Fruit fly (Drosophila melanogaster) whole organism, embryonic: ENCODE results near the gene CG3117.

Experiments
- Ada2b ChIP-seq: fragments of 200-800 bp; sonication (Bioruptor generic); IDR thresholded peaks from 2 replicates; pipeline ENCODE4 v1.3.6; 2022; ENCODE audit warnings: missing biosample characterization, missing genetic modification characterization
- Atf6 ChIP-seq: fragments of 200-800 bp; sonication (Bioruptor generic); IDR thresholded peaks from 2 replicates; pipeline ENCODE4 v1.3.6; 2022; ENCODE audit warnings: missing biosample characterization, missing genetic modification characterization
- Blimp-1 ChIP-seq: fragments of 200-800 bp; sonication (Bioruptor generic); optimal IDR thresholded peaks from 3 replicates; lab custom pipeline; 2018; ENCODE audit warnings: missing biosample characterization, missing genetic modification characterization, mild to moderate bottlenecking, moderate library complexity, missing genetic modification reagents
- BtbVII ChIP-seq: fragments of 200-800 bp; sonication (Bioruptor generic); optimal IDR thresholded peaks from 3 replicates; lab custom pipeline; 2017; ENCODE audit warnings: missing biosample characterization, mild to moderate bottlenecking, missing genetic modification characterization
- CG10543 ChIP-seq: fragments of 200-800 bp; sonication (Bioruptor generic); optimal IDR thresholded peaks from 3 replicates; lab custom pipeline; 2017; ENCODE audit warnings: missing biosample characterization, mild to moderate bottlenecking, missing genetic modification characterization, moderate library complexity
- CG11093 ChIP-seq: fragments of 200-800 bp; sonication (Bioruptor generic); IDR thresholded peaks from 3 replicates; pipeline ENCODE4 v1.3.6; 2022; ENCODE audit warnings: missing biosample characterization, missing genetic modification characterization
- CG11695 ChIP-seq: fragments of 200-800 bp; sonication (Bioruptor generic); IDR thresholded peaks from 3 replicates; pipeline ENCODE4 v1.3.6; 2022; ENCODE audit warnings: missing biosample characterization, missing genetic modification characterization
- CG14014 ChIP-seq: fragments of 200-800 bp; sonication (Bioruptor generic); IDR thresholded peaks from 2 replicates; pipeline ENCODE4 v1.3.6; 2022; ENCODE audit warnings: missing biosample characterization, missing genetic modification characterization
- CG17186 ChIP-seq: fragments of 200-800 bp; sonication (Bioruptor generic); optimal IDR thresholded peaks from 3 replicates; lab custom pipeline; 2017; ENCODE audit warnings: missing biosample characterization, missing genetic modification reagents, missing genetic modification characterization
- CG17328 ChIP-seq: fragments of 200-800 bp; sonication (Bioruptor generic); IDR thresholded peaks from 2 replicates; pipeline ENCODE4 v1.3.6; 2022; ENCODE audit warnings: missing biosample characterization, missing genetic modification characterization
- CG1832 ChIP-seq: fragments of 200-800 bp; sonication (Bioruptor generic); optimal IDR thresholded peaks from 2 replicates; lab custom pipeline; 2017; ENCODE audit warnings: missing biosample characterization, mild to moderate bottlenecking, missing genetic modification characterization, inconsistent platforms
- CG2199 ChIP-seq: fragments of 200-800 bp; sonication (Bioruptor generic); IDR thresholded peaks from 3 replicates; pipeline ENCODE4 v1.3.6; 2022; ENCODE audit warnings: missing biosample characterization, missing genetic modification characterization
- CG31365 ChIP-seq: fragments of 200-800 bp; sonication (Bioruptor generic); optimal IDR thresholded peaks from 2 replicates; lab custom pipeline; 2018; ENCODE audit warnings: missing biosample characterization, mild to moderate bottlenecking, missing genetic modification characterization
- CG32532 ChIP-seq: fragments of 200-800 bp; sonication (Bioruptor generic); IDR thresholded peaks from 2 replicates; pipeline ENCODE4 v1.3.6; 2022; ENCODE audit warnings: missing biosample characterization, missing genetic modification characterization
- CG34376 ChIP-seq: fragments of 200-800 bp; sonication (Bioruptor generic); optimal IDR thresholded peaks from 2 replicates; lab custom pipeline; 2018; ENCODE audit warnings: missing biosample characterization, mild to moderate bottlenecking, missing genetic modification characterization
- CG4730 ChIP-seq: fragments of 200-800 bp; sonication (Bioruptor generic); IDR thresholded peaks from 2 replicates; pipeline ENCODE4 v1.3.6; 2022; ENCODE audit warnings: missing biosample characterization, missing genetic modification characterization
- CG6813 ChIP-seq: fragments of 200-800 bp; sonication (Bioruptor generic); optimal IDR thresholded peaks from 2 replicates; lab custom pipeline; 2017; ENCODE audit warnings: missing biosample characterization, missing genetic modification characterization, mild to moderate bottlenecking, moderate library complexity, missing genetic modification reagents
- CG8281 ChIP-seq: fragments of 200-800 bp; sonication (Bioruptor generic); optimal IDR thresholded peaks from 2 replicates; lab custom pipeline; 2018; ENCODE audit warnings: missing biosample characterization, mild to moderate bottlenecking, missing genetic modification characterization, moderate library complexity
- CG8765 ChIP-seq: fragments of 200-800 bp; sonication (Bioruptor generic); IDR thresholded peaks from 2 replicates; pipeline ENCODE4 v1.3.6; 2022; ENCODE audit warnings: missing biosample characterization, missing genetic modification characterization
- Deaf1 ChIP-seq: fragments of 200-800 bp; optimal IDR thresholded peaks from 3 replicates; lab custom pipeline; 2019; ENCODE audit warnings: missing biosample characterization, mild to moderate bottlenecking, missing genetic modification characterization, moderate library complexity
- Dp ChIP-seq: fragments of 200-800 bp; sonication (Bioruptor generic); optimal IDR thresholded peaks from 2 replicates; lab custom pipeline; 2018; ENCODE audit warnings: missing biosample characterization, mild to moderate bottlenecking, missing genetic modification characterization, moderate library complexity
- Drgx ChIP-seq: fragments of 200-800 bp; sonication (Bioruptor generic); IDR thresholded peaks from 2 replicates; pipeline ENCODE4 v1.3.6; 2022; ENCODE audit warnings: missing biosample characterization, missing genetic modification characterization
- E2f2 ChIP-seq: fragments of 200-800 bp; sonication (Bioruptor generic); IDR thresholded peaks from 2 replicates; pipeline ENCODE4 v1.3.6; 2022; ENCODE audit warnings: missing biosample characterization, missing genetic modification characterization
- Jarid2 ChIP-seq: fragments of 200-800 bp; sonication (Bioruptor generic); optimal IDR thresholded peaks from 3 replicates; lab custom pipeline; 2017; ENCODE audit warnings: mild to moderate bottlenecking, missing biosample characterization, missing genetic modification reagents, missing genetic modification characterization
- Kr ChIP-seq: fragments of 200-800 bp; sonication (Bioruptor generic); optimal IDR thresholded peaks from 2 replicates; lab custom pipeline; 2017; ENCODE audit warnings: missing biosample characterization, mild to moderate bottlenecking, missing genetic modification characterization
- Med ChIP-seq: fragments of 200-800 bp; sonication (Bioruptor generic); peaks from one replicate; lab custom pipeline; 2016; ENCODE audit warnings: missing biosample characterization, missing genetic modification characterization, mild to moderate bottlenecking, inconsistent platforms, moderate library complexity
- Taf1 ChIP-seq: fragments of 200-800 bp; sonication (Bioruptor generic); IDR thresholded peaks from 2 replicates; pipeline ENCODE4 v1.3.6; 2022; ENCODE audit warnings: missing biosample characterization, missing genetic modification characterization
- Tbp ChIP-seq: fragments of >200 bp; optimal IDR thresholded peaks from 2 replicates; lab custom pipeline; 2018; ENCODE audit warnings: missing biosample characterization, missing genetic modification characterization
- YL-1 ChIP-seq: fragments of 200-800 bp; sonication (Bioruptor generic); optimal IDR thresholded peaks from 3 replicates; lab custom pipeline; 2017; ENCODE audit warnings: missing biosample characterization, mild to moderate bottlenecking, missing genetic modification characterization
- ara ChIP-seq: fragments of 200-800 bp; sonication (Bioruptor generic); IDR thresholded peaks from 2 replicates; pipeline ENCODE4 v1.3.6; 2022; ENCODE audit warnings: missing biosample characterization, missing genetic modification characterization
- caup ChIP-seq: fragments of 200-800 bp; sonication (Bioruptor generic); optimal IDR thresholded peaks from 3 replicates; lab custom pipeline; 2017; ENCODE audit warnings: missing biosample characterization, mild to moderate bottlenecking, missing genetic modification characterization, moderate library complexity; ENCODE audit not compliant: severe bottlenecking
- crp ChIP-seq, 2 experiments: fragments of 200-800 bp; sonication (Bioruptor generic); optimal IDR thresholded peaks; 2 replicates in 1 of 2; 3 replicates in 1 of 2; lab custom pipeline; 2017; ENCODE audit warnings: missing biosample characterization in 2 of 2, missing genetic modification characterization in 2 of 2, mild to moderate bottlenecking in 1 of 2, moderate library complexity in 1 of 2
- dati ChIP-seq: fragments of 200-800 bp; sonication (Bioruptor generic); IDR thresholded peaks from 2 replicates; pipeline ENCODE4 v1.3.6; 2022; ENCODE audit warnings: missing biosample characterization, missing genetic modification characterization
- dmrt11E ChIP-seq: fragments of 200-800 bp; sonication (Bioruptor generic); optimal IDR thresholded peaks from 3 replicates; lab custom pipeline; 2018; ENCODE audit warnings: missing biosample characterization, mild to moderate bottlenecking, missing genetic modification characterization, moderate library complexity
- ewg ChIP-seq: fragments of 200-800 bp; sonication (Bioruptor generic); optimal IDR thresholded peaks from 3 replicates; lab custom pipeline; 2017; ENCODE audit warnings: mild to moderate bottlenecking, missing biosample characterization, missing genetic modification reagents, missing genetic modification characterization
- ftz-f1 ChIP-seq: fragments of 200-800 bp; sonication (Bioruptor generic); optimal IDR thresholded peaks from 2 replicates; lab custom pipeline; 2016; ENCODE audit warnings: missing biosample characterization, missing genetic modification characterization
- gem ChIP-seq: fragments of 200-800 bp; sonication (Bioruptor generic); optimal IDR thresholded peaks from 2 replicates; lab custom pipeline; 2019; ENCODE audit warnings: missing biosample characterization, mild to moderate bottlenecking, missing genetic modification characterization, moderate library complexity
- her ChIP-seq: fragments of 200-800 bp; sonication (Bioruptor generic); optimal IDR thresholded peaks from 2 replicates; lab custom pipeline; 2016; ENCODE audit warnings: missing biosample characterization, missing genetic modification characterization
- jing ChIP-seq: fragments of 200-800 bp; sonication (Bioruptor generic); optimal IDR thresholded peaks from 2 replicates; lab custom pipeline; 2018; ENCODE audit warnings: missing biosample characterization, mild to moderate bottlenecking, missing genetic modification characterization
- lbe ChIP-seq: fragments of 200-800 bp; sonication (Bioruptor generic); optimal IDR thresholded peaks from 2 replicates; lab custom pipeline; 2016; ENCODE audit warnings: missing biosample characterization, mild to moderate bottlenecking, missing genetic modification characterization
- pzg ChIP-seq: fragments of 200-800 bp; sonication (Bioruptor generic); optimal IDR thresholded peaks from 3 replicates; lab custom pipeline; 2018; ENCODE audit warnings: missing biosample characterization, mild to moderate bottlenecking, missing genetic modification characterization, moderate library complexity
- seq ChIP-seq: fragments of 200-800 bp; sonication (Bioruptor generic); IDR thresholded peaks from 2 replicates; pipeline ENCODE4 v1.3.6; 2022; ENCODE audit warnings: missing biosample characterization, missing genetic modification characterization
- sima ChIP-seq: fragments of 200-800 bp; sonication (Bioruptor generic); optimal IDR thresholded peaks from 2 replicates; lab custom pipeline; 2016; ENCODE audit warnings: missing biosample characterization, missing genetic modification characterization
- trem ChIP-seq: fragments of 200-800 bp; optimal IDR thresholded peaks from 3 replicates; lab custom pipeline; 2019; ENCODE audit warnings: missing biosample characterization, mild to moderate bottlenecking, missing genetic modification characterization, moderate library complexity
- twi ChIP-seq: fragments of 200-800 bp; optimal IDR thresholded peaks from 2 replicates; lab custom pipeline; 2019; ENCODE audit warnings: missing biosample characterization, mild to moderate bottlenecking, missing genetic modification characterization, moderate library complexity

CG3117 gene

dm6 chr2L:2825406-2825805 is 21.6 kb downstream of the CG3117 start, which contains the start of gene CG3123:
TSS of gene CG3123 (minus strand) at chr2L:2825506.
- TF ChIP-seq Blimp-1 (peak; percentile 1), CG17328 (GFP tag; lab: Robert Waterston, UW) (no peak)

DNA sequence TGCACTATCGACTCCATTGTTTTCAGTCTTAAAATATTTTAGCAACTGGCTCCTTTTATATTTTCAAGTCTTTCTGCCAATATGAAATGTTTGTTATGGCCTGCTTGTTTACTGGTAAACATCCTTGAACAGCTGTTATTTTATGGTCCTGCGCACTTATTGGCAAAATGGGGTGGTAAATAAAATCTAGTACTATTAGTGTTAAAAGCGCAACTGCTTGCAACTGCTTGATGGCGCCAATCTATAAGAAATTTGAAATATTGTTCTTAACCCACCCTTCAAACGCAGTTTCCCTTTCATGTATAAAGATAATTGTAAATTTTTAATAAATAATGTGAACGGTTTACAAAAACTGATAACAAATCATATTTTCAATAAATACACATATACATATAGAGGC is 31.3 kb downstream of the CG3117 start, which contains the start of gene G6P:
TSS of gene G6P (minus strand) at position 88 of the 400 bp plus-strand sequence.
- TF ChIP-seq Dp (GFP tag; lab: Kevin White, UChicago) (peak; percentile 70), Taf1 (no peak), seq (peak; percentile 42; the same call in 1 of the 2 replicates), CG14014 (no peak), E2f2 (GFP tag; lab: Robert Waterston, UW) (peak; percentile 75), CG31365 (tag; lab: Kevin White, UChicago) (peak; percentile 94), twi (tag; lab: Kevin White, UChicago) (no peak), crp (GFP tag; optimal IDR thresholded peaks at IDR 0.05; lab: Kevin White, UChicago) (peak in 1 of 2 experiments; percentile 70), sima (GFP tag; lab: Kevin White, UChicago) (no peak), ewg (GFP tag; lab: Kevin White, UChicago) (peak; percentile 100), pzg (GFP tag; lab: Kevin White, UChicago) (peak; percentile 15)

DNA sequence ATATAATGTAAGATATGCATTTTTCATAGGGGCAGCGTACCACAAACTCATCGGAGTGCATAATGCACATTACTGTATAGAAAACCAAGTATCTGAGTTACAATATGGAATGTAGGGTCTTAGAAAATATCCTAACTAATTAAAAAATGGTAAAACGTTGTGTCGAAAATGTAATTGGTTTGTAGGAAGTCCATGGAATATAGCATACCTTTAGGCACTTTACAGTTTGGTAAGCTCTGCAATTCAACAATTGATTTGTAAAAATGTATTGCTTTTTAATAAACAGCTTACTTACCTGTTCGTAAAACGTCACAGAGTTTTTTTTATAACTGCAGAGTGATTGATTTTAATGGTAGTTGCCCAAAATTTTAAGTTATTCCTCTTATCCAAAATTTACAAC is 34.9 kb downstream of the CG3117 start, which contains the start of gene CG2964:
TSS of gene CG2964 (plus strand) at position 301 of the 400 bp plus-strand sequence.
- TF ChIP-seq CG6813 (GFP tag; lab: Kevin White, UChicago): no peak
- no peak for TF ChIP-seq gem
- no peak for TF ChIP-seq her (GFP tag; lab: Kevin White, UChicago)
- TF ChIP-seq dmrt11E (tag; lab: Kevin White, UChicago): no peak
- TF ChIP-seq trem (tag; lab: Kevin White, UChicago): no peak
- no peak for TF ChIP-seq ara
- no peak for TF ChIP-seq Drgx (GFP tag; lab: Robert Waterston, UW)
- TF ChIP-seq dati (GFP tag; lab: Robert Waterston, UW): no peak
- no peak for TF ChIP-seq Kr (GFP tag; lab: Kevin White, UChicago)
- TF ChIP-seq CG11695 (GFP tag; lab: Robert Waterston, UW): no peak
- no peak for TF ChIP-seq CG17186 (GFP tag; lab: Kevin White, UChicago)
- no peak for TF ChIP-seq ftz-f1 (GFP tag; lab: Kevin White, UChicago)
- TF ChIP-seq twi (tag; lab: Kevin White, UChicago): no peak
- TF ChIP-seq CG2199: no peak
- TF ChIP-seq Deaf1: no peak
- no peak for TF ChIP-seq Atf6 (GFP tag; lab: Robert Waterston, UW)
- no peak for TF ChIP-seq BtbVII (GFP tag; lab: Kevin White, UChicago)

DNA sequence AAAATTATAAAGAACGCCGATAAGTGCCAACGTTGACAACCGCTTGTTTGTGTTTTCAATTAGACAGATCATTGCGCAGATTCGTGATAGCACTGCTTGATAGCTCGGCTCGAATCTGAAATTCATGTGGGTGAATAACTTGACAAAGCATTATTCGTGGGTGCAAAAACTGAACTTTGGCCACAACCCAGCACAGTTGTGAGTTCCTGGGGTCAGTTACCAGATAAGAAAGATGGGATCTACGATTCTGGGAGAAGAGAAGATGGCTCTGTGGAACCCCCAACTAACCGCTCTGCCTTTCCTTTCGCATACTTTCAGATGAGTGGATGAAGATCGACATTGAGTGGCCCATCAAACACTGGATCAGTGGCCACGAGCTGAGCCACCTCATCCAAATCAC is 36.2 kb downstream of the CG3117 start:
- TF ChIP-seq CG11093 (no peak), CG4730 (no peak), Taf1 (no peak), lbe (GFP tag; lab: Kevin White, UChicago) (no peak), Ada2b (GFP tag; lab: Robert Waterston, UW) (no peak)

DNA sequence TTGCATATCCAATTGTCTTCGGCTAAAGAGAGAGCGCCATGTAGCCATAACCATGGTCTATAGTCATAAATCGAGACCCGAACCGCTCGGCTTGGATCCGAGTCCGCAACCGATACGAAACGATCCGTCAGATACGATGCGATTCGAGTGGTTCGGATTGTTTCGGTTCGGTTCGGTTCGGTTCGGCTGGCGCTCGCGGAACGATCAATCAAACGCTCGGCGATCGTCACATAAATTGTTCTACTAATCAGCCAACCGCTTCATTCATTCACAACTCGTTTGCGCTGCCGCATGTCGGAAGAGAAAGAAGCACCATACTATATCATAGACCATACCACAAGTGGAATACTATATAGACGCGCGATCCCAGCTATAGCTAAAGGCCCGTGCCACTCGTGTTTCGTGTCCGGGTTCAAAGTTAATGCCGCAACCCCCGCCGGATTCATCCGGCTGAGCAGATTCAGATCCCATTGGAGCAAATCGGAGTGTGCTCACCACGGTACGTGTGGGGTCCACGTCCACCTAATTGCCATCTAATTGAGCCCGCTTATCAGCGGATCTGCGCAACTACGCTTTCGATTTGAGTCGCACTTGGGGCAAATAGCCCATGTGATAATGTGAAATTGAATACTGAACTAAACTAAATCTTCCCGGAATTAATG is 38.8 kb downstream of the CG3117 start:
- TF ChIP-seq Med (GFP tag; lab: Kevin White, UChicago) (peak; percentile 58), CG34376 (GFP tag; lab: Kevin White, UChicago) (peak; percentile 42), caup (GFP tag; lab: Kevin White, UChicago) (peak; percentile 17), jing (GFP tag; lab: Kevin White, UChicago) (peak; percentile 55), CG32532 (peak; percentile 21; the same call in 1 of the 2 replicates), CG1832 (GFP tag; lab: Kevin White, UChicago) (no peak), Jarid2 (GFP tag; lab: Kevin White, UChicago) (peak; percentile 56), CG8765 (GFP tag; lab: Robert Waterston, UW) (no peak), CG8281 (no peak), YL-1 (no peak), CG10543 (GFP tag; lab: Kevin White, UChicago) (peak; percentile 4), Tbp (GFP tag; lab: Kevin White, UChicago) (no peak)
